Worm (Caenorhabditis elegans): ENCODE data around the gene aakg-4.

DNA sequence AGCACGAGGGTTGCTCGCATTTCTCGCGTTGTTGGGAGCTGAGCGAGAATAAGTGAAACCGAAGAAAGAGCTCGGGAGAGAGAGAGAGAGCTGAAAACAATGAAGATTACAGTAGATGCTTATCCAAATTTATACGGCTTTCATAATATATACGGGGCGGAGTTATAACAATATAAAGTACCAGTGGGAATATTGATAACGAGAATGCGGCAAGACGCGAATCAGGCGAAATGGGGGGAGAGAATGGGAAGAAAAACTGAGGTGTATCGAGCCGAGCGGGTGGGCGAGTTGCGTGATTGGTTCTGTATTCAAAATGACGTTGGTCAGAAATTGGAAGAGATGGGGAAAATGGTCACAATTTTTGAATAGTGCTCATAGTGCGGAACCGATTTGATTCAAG, 25.5 kb upstream of the aakg-4 start, which contains the start of gene nlp-2:
- no peak for TF ChIP-seq lir-1 (GFP tag; conservative IDR thresholded peaks at IDR 0.05)
- no peak for TF ChIP-seq snpc-1.3 (tag; optimal IDR thresholded peaks at IDR 0.05; ENCODE audit: insufficient read depth)
- TF ChIP-seq ccch-3 (GFP tag; optimal IDR thresholded peaks at IDR 0.05) = no peak

All from whole organism, young adult.